Fruit fly (Drosophila melanogaster) whole organism, wandering third instar larva: ENCODE results near the gene Cmtr1.

Source experiments
- CG32264 ChIP-seq: fragments of 200-800 bp; sonication (Bioruptor generic); optimal IDR thresholded peaks from 2 replicates; lab custom pipeline; 2016; ENCODE audit warnings: missing biosample characterization, missing genetic modification characterization
- CrebA ChIP-seq: fragments of 200-800 bp; sonication (Bioruptor generic); optimal IDR thresholded peaks from 2 replicates; lab custom pipeline; 2016; ENCODE audit warnings: missing biosample characterization, mild to moderate bottlenecking, missing genetic modification characterization, borderline replicate concordance
- Rel ChIP-seq, 2 experiments: fragments of 200-800 bp; sonication (Bioruptor generic) in 1 of 2; optimal IDR thresholded peaks; 2 replicates in 1 of 2; 3 replicates in 1 of 2; lab custom pipeline; 2016 to 2019; ENCODE audit warnings: mild to moderate bottlenecking in 2 of 2, missing biosample characterization in 2 of 2, missing genetic modification characterization in 2 of 2, moderate library complexity in 1 of 2
- fru ChIP-seq: fragments of 200-800 bp; sonication (Bioruptor generic); optimal IDR thresholded peaks from 3 replicates; lab custom pipeline; 2016; ENCODE audit warnings: missing biosample characterization, mild to moderate bottlenecking, missing genetic modification characterization

DNA sequence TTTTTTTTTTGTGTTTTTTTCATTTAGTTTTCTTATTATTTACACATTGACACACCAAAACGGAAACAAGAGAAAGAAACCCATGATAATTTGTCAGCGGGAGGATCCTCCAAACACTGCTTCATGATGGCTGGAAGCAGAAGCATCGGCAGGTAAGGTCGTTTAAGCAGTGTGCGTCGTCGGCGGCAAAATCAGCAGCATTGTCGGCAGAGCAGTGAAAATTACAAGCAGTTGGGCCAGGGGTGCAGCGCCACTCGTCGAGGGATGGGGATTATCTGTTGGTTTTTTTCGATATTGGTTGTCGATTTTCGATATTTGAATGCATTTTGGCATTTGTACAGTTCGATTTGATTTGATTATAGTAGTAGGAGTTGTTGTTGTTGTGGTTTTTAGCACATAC is 38.2 kb upstream of the Cmtr1 start:
- TF ChIP-seq CrebA (no peak), CG32264 (GFP tag; lab: Kevin White, UChicago) (no peak), Rel (GFP tag; optimal IDR thresholded peaks at IDR 0.05; lab: Kevin White, UChicago) (no peak), Rel (tag; optimal IDR thresholded peaks at IDR 0.05; lab: Kevin White, UChicago) (no peak), fru (GFP tag; lab: Kevin White, UChicago) (no peak)
